Worm (Caenorhabditis elegans) whole organism, early embryonic: Measurements from ENCODE around the gene F39D8.3.

Source experiments
- ama-1 ChIP-seq: fragments of 150-350 bp; optimal IDR thresholded peaks from 2 replicates; lab custom pipeline; 2014
- ets-7 ChIP-seq: sonication (generic microtip); optimal IDR thresholded peaks from 2 replicates; lab custom pipeline; 2016; ENCODE audit warnings: missing genotype, missing genetic modification characterization, missing compliant biosample characterization
- sea-1 ChIP-seq: fragments of 200-800 bp; sonication (Bioruptor generic); conservative IDR thresholded peaks from 2 replicates; pipeline ENCODE4 v1.3.6; 2022; ENCODE audit warnings: missing genetic modification characterization, missing compliant biosample characterization

DNA sequence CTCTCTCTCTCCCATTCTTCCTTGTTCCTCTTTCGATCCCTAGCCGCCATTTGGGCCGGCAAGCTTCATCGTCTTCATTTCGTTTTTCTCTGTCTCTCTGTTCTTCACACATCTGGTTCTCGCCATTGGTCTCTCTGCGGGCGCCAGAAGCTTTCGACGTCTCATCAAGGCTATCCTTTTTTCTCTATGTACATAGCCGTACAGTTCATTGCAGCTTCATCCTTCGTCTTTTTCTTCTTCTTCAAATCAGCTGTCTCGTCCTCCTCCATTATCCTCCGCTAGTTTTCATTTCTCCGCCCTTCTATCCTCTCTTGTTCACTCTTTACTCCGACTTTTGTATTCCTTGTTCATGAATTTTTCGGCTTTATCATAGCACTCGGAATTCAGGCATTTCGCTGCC lies at the start of gene F39D8.3:
- TF ChIP-seq ets-7 (tag; lab: Kevin White, UChicago) (no peak), ama-1 (lab: Kevin White, UChicago) (no peak), sea-1 (GFP tag; lab: Robert Waterston, UW) (no peak)
